Worm (Caenorhabditis elegans) whole organism, L3 larva: ENCODE data around the gene Y51H4A.941.

Source experiments
- elt-2 ChIP-seq: sonication (generic microtip); optimal IDR thresholded peaks from 2 replicates; lab custom pipeline; 2016; ENCODE audit warnings: missing genetic modification reagents, mild to moderate bottlenecking, missing genetic modification characterization, missing compliant biosample characterization
- nhr-11 ChIP-seq: fragments of 150-350 bp; optimal IDR thresholded peaks from 2 replicates; lab custom pipeline; 2014; ENCODE audit warnings: missing biosample characterization, missing genetic modification characterization

DNA sequence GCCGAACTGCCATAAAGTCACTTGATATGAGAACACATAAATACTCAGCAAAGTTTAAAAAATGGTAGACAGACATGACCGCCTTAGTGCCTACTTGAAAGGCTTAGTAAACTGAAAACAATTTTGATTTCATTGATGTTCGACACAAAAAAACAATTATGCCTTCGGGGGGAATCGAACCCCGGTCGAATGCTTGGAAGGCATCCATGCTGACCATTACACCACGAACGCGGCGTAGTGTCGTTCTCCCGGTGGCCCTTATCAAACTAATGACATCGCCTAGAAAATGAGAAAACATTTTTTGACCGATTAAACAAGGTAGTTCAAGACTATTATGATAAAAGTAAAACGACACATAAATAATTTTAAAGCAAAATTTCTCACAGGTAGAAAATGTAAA is 10.2 kb downstream of the Y51H4A.941 start:
- no peak for TF ChIP-seq nhr-11 (tag; lab: Kevin White, UChicago)
- TF ChIP-seq elt-2, result no peak
